Fruit fly (Drosophila melanogaster) whole organism, embryonic: Measurements from ENCODE around the gene HP1c.

Source experiments
- Antp ChIP-seq: fragments of 200-800 bp; sonication (Bioruptor generic); optimal IDR thresholded peaks from 3 replicates; lab custom pipeline; 2016; ENCODE audit warnings: missing biosample characterization, missing genetic modification characterization
- Atf-2 ChIP-seq: fragments of 200-800 bp; sonication (Bioruptor generic); optimal IDR thresholded peaks from 2 replicates; lab custom pipeline; 2016; ENCODE audit warnings: missing biosample characterization, missing genetic modification characterization
- Bgb ChIP-seq: fragments of 200-800 bp; sonication (Bioruptor generic); IDR thresholded peaks from 2 replicates; pipeline ENCODE4 v1.3.6; 2022; ENCODE audit warnings: missing biosample characterization, missing genetic modification characterization; ENCODE audit not compliant: partially characterized antibody
- Blimp-1 ChIP-seq: fragments of 200-800 bp; sonication (Bioruptor generic); optimal IDR thresholded peaks from 3 replicates; lab custom pipeline; 2018; ENCODE audit warnings: missing biosample characterization, missing genetic modification characterization, mild to moderate bottlenecking, moderate library complexity, missing genetic modification reagents
- CG10209 ChIP-seq: fragments of 200-800 bp; sonication (Bioruptor generic); optimal IDR thresholded peaks from 3 replicates; lab custom pipeline; 2017; ENCODE audit warnings: missing biosample characterization, mild to moderate bottlenecking, missing genetic modification characterization, missing genetic modification reagents
- CG10274 ChIP-seq: fragments of 200-800 bp; sonication (Bioruptor generic); optimal IDR thresholded peaks from 3 replicates; lab custom pipeline; 2017; ENCODE audit warnings: missing biosample characterization, mild to moderate bottlenecking, missing genetic modification characterization
- CG12071 ChIP-seq: fragments of 200-800 bp; sonication (Bioruptor generic); optimal IDR thresholded peaks from 3 replicates; lab custom pipeline; 2018; ENCODE audit warnings: missing biosample characterization, mild to moderate bottlenecking, missing genetic modification characterization
- CG13424 ChIP-seq: fragments of 200-800 bp; sonication (Bioruptor generic); optimal IDR thresholded peaks from 2 replicates; lab custom pipeline; 2019; ENCODE audit warnings: missing biosample characterization, mild to moderate bottlenecking, missing genetic modification characterization, moderate library complexity
- CG16863 ChIP-seq: fragments of 200-800 bp; sonication (Bioruptor generic); optimal IDR thresholded peaks from 3 replicates; lab custom pipeline; 2016; ENCODE audit warnings: missing biosample characterization, missing genetic modification characterization
- CG1792 ChIP-seq: fragments of 200-800 bp; sonication (Bioruptor generic); optimal IDR thresholded peaks from 2 replicates; lab custom pipeline; 2016; ENCODE audit warnings: missing biosample characterization, missing genetic modification characterization
- CG1832 ChIP-seq: fragments of 200-800 bp; sonication (Bioruptor generic); optimal IDR thresholded peaks from 2 replicates; lab custom pipeline; 2017; ENCODE audit warnings: missing biosample characterization, mild to moderate bottlenecking, missing genetic modification characterization, inconsistent platforms
- CG2202 ChIP-seq: fragments of 200-800 bp; sonication (Bioruptor generic); optimal IDR thresholded peaks from 2 replicates; lab custom pipeline; 2018; ENCODE audit warnings: missing biosample characterization, mild to moderate bottlenecking, missing genetic modification characterization
- CG30431 ChIP-seq: fragments of 200-800 bp; sonication (Bioruptor generic); optimal IDR thresholded peaks from 2 replicates; lab custom pipeline; 2017; ENCODE audit warnings: missing biosample characterization, missing genetic modification characterization
- CG31365 ChIP-seq: fragments of 200-800 bp; sonication (Bioruptor generic); optimal IDR thresholded peaks from 2 replicates; lab custom pipeline; 2018; ENCODE audit warnings: missing biosample characterization, mild to moderate bottlenecking, missing genetic modification characterization
- CG3726 ChIP-seq: fragments of 200-800 bp; sonication (Bioruptor generic); IDR thresholded peaks from 3 replicates; pipeline ENCODE4, ENCODE4 v1.3.6; 2022; ENCODE audit warnings: missing biosample characterization, missing genetic modification characterization
- CG5180 ChIP-seq: fragments of 200-800 bp; sonication (Bioruptor generic); optimal IDR thresholded peaks from 3 replicates; lab custom pipeline; 2017; ENCODE audit warnings: missing biosample characterization, missing genetic modification characterization, mild to moderate bottlenecking, moderate library complexity, missing genetic modification reagents
- CG6765 ChIP-seq: fragments of 200-800 bp; sonication (Bioruptor generic); optimal IDR thresholded peaks from 3 replicates; lab custom pipeline; 2017; ENCODE audit warnings: missing biosample characterization, mild to moderate bottlenecking, missing genetic modification characterization
- CG6854 ChIP-seq: fragments of 200-800 bp; sonication (Bioruptor generic); optimal IDR thresholded peaks from 3 replicates; lab custom pipeline; 2017; ENCODE audit warnings: missing biosample characterization, mild to moderate bottlenecking, missing genetic modification characterization
- CG7357 ChIP-seq: fragments of 200-800 bp; sonication (Bioruptor generic); IDR thresholded peaks from 3 replicates; pipeline ENCODE4 v1.3.6; 2022; ENCODE audit warnings: missing biosample characterization, missing genetic modification characterization
- CG8290 ChIP-seq, 3 experiments: fragments of 200-800 bp; sonication (Bioruptor generic); optimal IDR thresholded peaks; 2 replicates each; lab custom pipeline; 2016 to 2019; ENCODE audit warnings: missing biosample characterization in 3 of 3, missing genetic modification characterization in 3 of 3, mild to moderate bottlenecking in 2 of 3, moderate library complexity in 1 of 3
- CG8478 ChIP-seq: fragments of >200 bp; optimal IDR thresholded peaks from 2 replicates; lab custom pipeline; 2018
- CTCF ChIP-seq: fragments of 200-800 bp; sonication (Bioruptor generic); optimal IDR thresholded peaks from 2 replicates; lab custom pipeline; 2017; ENCODE audit warnings: missing biosample characterization, mild to moderate bottlenecking, missing genetic modification characterization, moderate library complexity
- Lhr ChIP-seq: fragments of 200-800 bp; sonication (Bioruptor generic); optimal IDR thresholded peaks from 3 replicates; lab custom pipeline; 2017; ENCODE audit warnings: mild to moderate bottlenecking, missing biosample characterization, missing genetic modification reagents, missing genetic modification characterization
- Med ChIP-seq: fragments of 200-800 bp; sonication (Bioruptor generic); peaks from one replicate; lab custom pipeline; 2016; ENCODE audit warnings: missing biosample characterization, missing genetic modification characterization, mild to moderate bottlenecking, inconsistent platforms, moderate library complexity
- NFAT ChIP-seq: fragments of 200-800 bp; sonication (Bioruptor generic); IDR thresholded peaks from 2 replicates; pipeline ENCODE4 v1.3.6; 2022; ENCODE audit warnings: missing biosample characterization, missing genetic modification characterization
- Oaz ChIP-seq: fragments of 200-800 bp; sonication (Bioruptor generic); IDR thresholded peaks from 2 replicates; pipeline ENCODE4 v1.3.6; 2022; ENCODE audit warnings: missing biosample characterization, missing genetic modification characterization
- Taf1 ChIP-seq: fragments of 200-800 bp; sonication (Bioruptor generic); IDR thresholded peaks from 2 replicates; pipeline ENCODE4 v1.3.6; 2022; ENCODE audit warnings: missing biosample characterization, missing genetic modification characterization
- Tbp ChIP-seq: fragments of >200 bp; optimal IDR thresholded peaks from 2 replicates; lab custom pipeline; 2018; ENCODE audit warnings: missing biosample characterization, missing genetic modification characterization
- Xbp1 ChIP-seq: fragments of 200-800 bp; sonication (Bioruptor generic); optimal IDR thresholded peaks from 3 replicates; lab custom pipeline; 2016; ENCODE audit warnings: missing biosample characterization, mild to moderate bottlenecking, missing genetic modification characterization
- ash1 ChIP-seq: fragments of 200-800 bp; sonication (Bioruptor generic); optimal IDR thresholded peaks from 2 replicates; lab custom pipeline; 2018; ENCODE audit warnings: missing biosample characterization, mild to moderate bottlenecking, missing genetic modification characterization
- ato ChIP-seq: fragments of 200-800 bp; sonication (Bioruptor generic); IDR thresholded peaks from 2 replicates; pipeline ENCODE4 v1.3.6; 2022; ENCODE audit warnings: missing biosample characterization, missing genetic modification characterization; ENCODE audit not compliant: partially characterized antibody
- caup ChIP-seq: fragments of 200-800 bp; sonication (Bioruptor generic); optimal IDR thresholded peaks from 3 replicates; lab custom pipeline; 2017; ENCODE audit warnings: missing biosample characterization, mild to moderate bottlenecking, missing genetic modification characterization, moderate library complexity; ENCODE audit not compliant: severe bottlenecking
- corto ChIP-seq: fragments of 200-800 bp; sonication (Bioruptor generic); optimal IDR thresholded peaks from 2 replicates; lab custom pipeline; 2016; ENCODE audit warnings: missing biosample characterization, mild to moderate bottlenecking, missing genetic modification characterization, moderate library complexity
- dpn ChIP-seq, 2 experiments: fragments of 200-800 bp; sonication (Bioruptor generic); optimal IDR thresholded peaks; 3 replicates each; lab custom pipeline; 2016; ENCODE audit warnings: missing biosample characterization in 2 of 2, missing genetic modification characterization in 2 of 2
- en ChIP-seq: fragments of 200-800 bp; sonication (Bioruptor generic); optimal IDR thresholded peaks from 2 replicates; lab custom pipeline; 2016; ENCODE audit warnings: missing biosample characterization, missing genetic modification characterization
- grau ChIP-seq: fragments of 200-800 bp; optimal IDR thresholded peaks from 3 replicates; lab custom pipeline; 2019; ENCODE audit warnings: missing biosample characterization, mild to moderate bottlenecking, missing genetic modification characterization, moderate library complexity
- gsb ChIP-seq: fragments of 200-800 bp; sonication (Bioruptor generic); IDR thresholded peaks from 2 replicates; pipeline ENCODE4 v1.3.6; 2022; ENCODE audit warnings: missing biosample characterization, missing genetic modification characterization
- gsb-n ChIP-seq: fragments of 200-800 bp; sonication (Bioruptor generic); optimal IDR thresholded peaks from 3 replicates; lab custom pipeline; 2018; ENCODE audit warnings: missing biosample characterization, mild to moderate bottlenecking, missing genetic modification characterization
- insv ChIP-seq, 2 experiments: fragments of 200-800 bp; sonication (Bioruptor generic); optimal IDR thresholded peaks; 3 replicates each; lab custom pipeline; 2016 to 2018; ENCODE audit warnings: missing biosample characterization in 2 of 2, missing genetic modification characterization in 2 of 2
- jing ChIP-seq: fragments of 200-800 bp; sonication (Bioruptor generic); optimal IDR thresholded peaks from 2 replicates; lab custom pipeline; 2018; ENCODE audit warnings: missing biosample characterization, mild to moderate bottlenecking, missing genetic modification characterization
- lmd ChIP-seq: fragments of 200-800 bp; sonication (Bioruptor generic); IDR thresholded peaks from 2 replicates; pipeline ENCODE4 v1.3.6; 2022; ENCODE audit warnings: missing biosample characterization, missing genetic modification characterization
- luna ChIP-seq: fragments of 200-800 bp; sonication (Bioruptor generic); optimal IDR thresholded peaks from 2 replicates; lab custom pipeline; 2016; ENCODE audit warnings: missing biosample characterization, missing genetic modification characterization
- oc ChIP-seq: fragments of 200-800 bp; sonication (Bioruptor generic); optimal IDR thresholded peaks from 2 replicates; lab custom pipeline; 2018; ENCODE audit warnings: missing biosample characterization, mild to moderate bottlenecking, missing genetic modification characterization, moderate library complexity
- p53 ChIP-seq: fragments of 200-800 bp; sonication (Bioruptor generic); optimal IDR thresholded peaks from 2 replicates; lab custom pipeline; 2016; ENCODE audit warnings: missing biosample characterization, missing genetic modification characterization
- pan ChIP-seq, 4 experiments: fragments of >200 bp in 3 of 4; fragments of 200-800 bp in 1 of 4; sonication (Bioruptor generic) in 1 of 4; optimal IDR thresholded peaks in 3 of 4; IDR thresholded peaks in 1 of 4; 2 replicates each; pipeline versions ENCODE4 v1.3.6 to Lab custom; 2017 to 2022; ENCODE audit warnings: missing biosample characterization in 2 of 4, missing genetic modification characterization in 2 of 4, mixed read lengths in 1 of 4
- pho ChIP-seq: fragments of 200-800 bp; sonication (Bioruptor generic); optimal IDR thresholded peaks from 2 replicates; lab custom pipeline; 2016; ENCODE audit warnings: missing biosample characterization, missing genetic modification characterization
- pnt ChIP-seq: fragments of 200-800 bp; sonication (Bioruptor generic); optimal IDR thresholded peaks from 3 replicates; lab custom pipeline; 2016; ENCODE audit warnings: missing biosample characterization, missing genetic modification characterization
- schlank ChIP-seq: fragments of 200-800 bp; sonication (Bioruptor generic); optimal IDR thresholded peaks from 2 replicates; lab custom pipeline; 2018; ENCODE audit warnings: missing biosample characterization, mild to moderate bottlenecking, missing genetic modification characterization
- seq ChIP-seq: fragments of 200-800 bp; sonication (Bioruptor generic); IDR thresholded peaks from 2 replicates; pipeline ENCODE4 v1.3.6; 2022; ENCODE audit warnings: missing biosample characterization, missing genetic modification characterization
- sr ChIP-seq: fragments of 200-800 bp; sonication (Bioruptor generic); IDR thresholded peaks from 3 replicates; pipeline ENCODE4 v1.3.6; 2022; ENCODE audit warnings: missing biosample characterization, missing genetic modification characterization
- trh ChIP-seq: fragments of 200-800 bp; sonication (Bioruptor generic); optimal IDR thresholded peaks from 2 replicates; lab custom pipeline; 2016; ENCODE audit warnings: missing biosample characterization, missing genetic modification characterization
- yki ChIP-seq: fragments of >200 bp; optimal IDR thresholded peaks from 3 replicates; lab custom pipeline; 2018

The HP1c gene

DNA sequence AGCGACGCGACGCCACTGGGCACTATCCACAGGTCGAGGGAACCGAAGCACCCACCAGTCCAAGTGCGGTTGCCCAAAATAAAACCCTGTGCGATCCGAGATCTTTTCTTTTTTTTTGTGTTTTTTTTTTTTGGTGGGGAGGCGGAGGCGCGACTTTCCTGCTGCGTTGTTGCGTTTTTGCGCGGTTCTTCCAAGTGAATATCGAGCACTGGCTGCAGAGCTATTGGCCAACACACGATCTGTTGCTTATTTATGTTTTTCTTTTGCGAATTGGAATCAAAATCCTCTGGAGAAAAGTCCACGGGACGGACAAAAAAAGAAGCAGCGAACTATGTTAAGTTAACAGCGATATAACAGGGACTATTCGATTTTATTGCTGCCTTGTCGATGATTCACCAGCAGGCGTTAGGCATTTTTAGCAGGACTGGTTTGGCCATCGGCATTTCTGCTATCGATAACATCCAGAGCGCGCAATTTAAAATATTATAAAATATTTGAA is 24.6 kb upstream of the HP1c start, which contains the start of gene wge (continued):
- TF ChIP-seq CG3726 (no peak), Oaz (GFP tag; lab: Robert Waterston, UW) (no peak), oc (tag; lab: Kevin White, UChicago) (no peak), sr (GFP tag; lab: Robert Waterston, UW) (no peak), CG13424 (tag; lab: Kevin White, UChicago) (no peak), CG8478 (lab: Kevin White, UChicago) (no peak), trh (GFP tag; lab: Kevin White, UChicago) (no peak), lmd (no peak), CG31365 (no peak), Taf1 (GFP tag; lab: Robert Waterston, UW) (no peak), CG10209 (no peak), Lhr (GFP tag; lab: Kevin White, UChicago) (no peak), Med (peak; percentile 29), Atf-2 (no peak), CG1792 (GFP tag; lab: Kevin White, UChicago) (no peak), gsb (GFP tag; lab: Robert Waterston, UW) (no peak), CG5180 (GFP tag; lab: Kevin White, UChicago) (no peak), CG16863 (GFP tag; lab: Kevin White, UChicago) (no peak), Blimp-1 (no peak), CG6854 (GFP tag; lab: Kevin White, UChicago) (no peak), luna (GFP tag; lab: Kevin White, UChicago) (no peak), CG10274 (GFP tag; lab: Kevin White, UChicago) (no peak), jing (GFP tag; lab: Kevin White, UChicago) (no peak), seq (no peak), CG7357 (GFP tag; lab: Robert Waterston, UW) (no peak), CG12071 (GFP tag; lab: Kevin White, UChicago) (no peak), pan (optimal IDR thresholded peaks at IDR 0.05; lab: Kevin White, UChicago) (no peak), pan (GFP tag; optimal IDR thresholded peaks at IDR 0.05 in 1 of 2, IDR thresholded peaks at IDR 0.05 in 1 of 2) (no peak), CG2202 (tag; lab: Kevin White, UChicago) (no peak), insv (GFP tag; optimal IDR thresholded peaks at IDR 0.05; lab: Kevin White, UChicago) (no peak), CG1832 (no peak), corto (GFP tag; lab: Kevin White, UChicago) (no peak), Bgb (GFP tag; lab: Robert Waterston, UW) (peak; percentile 76), Tbp (GFP tag; lab: Kevin White, UChicago) (no peak), gsb-n (tag; lab: Kevin White, UChicago) (peak; percentile 9), p53 (GFP tag; lab: Kevin White, UChicago) (no peak), ash1 (GFP tag; lab: Kevin White, UChicago) (no peak), ato (peak; percentile 84), pho (GFP tag; lab: Kevin White, UChicago) (no peak), CG30431 (GFP tag; lab: Kevin White, UChicago) (no peak), schlank (tag; lab: Kevin White, UChicago) (no peak), CG8290 (GFP tag; optimal IDR thresholded peaks at IDR 0.05; lab: Kevin White, UChicago) (no peak), CG8290 (tag; optimal IDR thresholded peaks at IDR 0.05; lab: Kevin White, UChicago) (no peak), pnt (GFP tag; lab: Kevin White, UChicago) (no peak), dpn (GFP tag; optimal IDR thresholded peaks at IDR 0.05; lab: Kevin White, UChicago) (no peak), yki (no peak), grau (no peak), CG6765 (GFP tag; lab: Kevin White, UChicago) (no peak), CTCF (GFP tag; lab: Kevin White, UChicago) (peak; percentile 55), Xbp1 (GFP tag; lab: Kevin White, UChicago) (no peak), NFAT (GFP tag; lab: Robert Waterston, UW) (no peak), caup (GFP tag; lab: Kevin White, UChicago) (no peak), en (GFP tag; lab: Kevin White, UChicago) (no peak), Antp (GFP tag; lab: Kevin White, UChicago) (no peak)
